Fruit fly (Drosophila melanogaster): ENCODE measurements around the gene CG45489.
"Not testable (repeated sequence)": the region's sequence is repeated elsewhere in the genome, so short reads cannot be mapped to it uniquely, and the experiment has no call there.

DNA sequence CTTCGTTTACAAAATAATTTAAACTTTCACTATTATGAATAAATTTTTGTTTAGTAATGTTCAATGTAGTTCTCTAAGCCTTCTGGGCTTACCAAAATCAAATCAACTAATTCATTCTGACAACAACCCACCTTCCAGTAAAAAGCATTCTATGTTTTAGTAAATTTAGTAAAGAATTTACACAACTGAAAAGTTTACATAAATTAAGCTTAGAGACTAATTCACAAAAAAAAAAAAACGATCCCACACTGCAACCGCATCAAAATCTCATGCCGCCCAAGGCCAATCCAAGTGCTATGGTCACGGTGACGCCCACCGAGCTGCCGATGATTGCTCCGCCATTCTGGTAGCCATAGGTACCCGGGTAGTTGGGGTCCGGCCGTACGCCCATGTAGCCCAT is 8.6 kb downstream of the CG45489 start, which contains the start of gene CG45488:
- not testable (repeated sequence) for TF ChIP-seq pan (optimal IDR thresholded peaks at IDR 0.05); CG8478 (optimal IDR thresholded peaks at IDR 0.05); usp (GFP tag; optimal IDR thresholded peaks at IDR 0.05); EcR (GFP tag; optimal IDR thresholded peaks at IDR 0.05); Dll (optimal IDR thresholded peaks at IDR 0.05)

Measured in whole organism.